Worm (Caenorhabditis elegans): Measurements from ENCODE around the gene ztf-1.

The ztf-1 gene

DNA sequence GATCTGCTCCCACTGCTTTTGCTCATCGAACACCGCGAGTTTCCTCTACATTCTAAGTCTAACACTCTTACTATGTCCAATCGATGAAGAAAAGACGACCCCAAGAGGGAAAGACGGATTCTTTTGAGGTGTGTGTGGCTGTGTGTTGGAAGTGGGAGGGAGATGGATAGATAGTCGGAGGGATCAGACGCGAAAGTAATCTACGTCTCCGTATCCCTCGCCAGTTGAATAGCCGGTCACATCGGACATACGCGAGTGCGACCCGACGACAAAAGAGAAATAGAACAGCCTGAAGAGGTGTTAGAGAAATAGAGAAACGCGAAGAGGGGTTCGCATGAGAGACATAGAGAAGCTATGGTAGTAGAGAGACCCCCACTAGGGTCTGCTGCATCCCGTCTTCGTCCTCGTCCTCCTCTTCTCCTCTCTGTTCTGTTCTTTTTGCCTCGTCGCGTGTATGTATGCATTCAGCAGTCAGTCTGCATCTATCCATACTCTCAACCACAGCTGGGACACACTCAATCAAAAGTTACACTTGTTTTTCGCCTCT lies 3.5 kb upstream of the ztf-1 start (continued):
- TF ChIP-seq lin-14 (GFP tag; optimal IDR thresholded peaks at IDR 0.05) (peak; percentile 100), C16A3.4 (tag; optimal IDR thresholded peaks at IDR 0.05) (peak; percentile 84), mef-2 (tag; optimal IDR thresholded peaks at IDR 0.05) (peak; percentile 73), nhr-19 (GFP tag; conservative IDR thresholded peaks at IDR 0.05) (peak; percentile 96), C34B4.2 (tag; optimal IDR thresholded peaks at IDR 0.05) (no peak), ceh-8 (GFP tag; optimal IDR thresholded peaks at IDR 0.05) (peak; percentile 91), nhr-90 (tag; optimal IDR thresholded peaks at IDR 0.05; ENCODE audit: poor library complexity) (peak; percentile 91), xbp-1 (tag; optimal IDR thresholded peaks at IDR 0.05) (peak; percentile 94), nhr-11 (tag; optimal IDR thresholded peaks at IDR 0.05) (peak; percentile 95), sptf-1 (tag; optimal IDR thresholded peaks at IDR 0.05) (no peak), hlh-17 (GFP tag; optimal IDR thresholded peaks at IDR 0.05; ENCODE audit: borderline replicate concordance) (no peak), egl-13 (tag; optimal IDR thresholded peaks at IDR 0.05) (peak; percentile 98), sox-4 (tag; optimal IDR thresholded peaks at IDR 0.05) (peak; percentile 84), blmp-1 (tag; optimal IDR thresholded peaks at IDR 0.05) (peak; percentile 61), snpc-4 (tag; optimal IDR thresholded peaks at IDR 0.05) (peak; percentile 95), fos-1 (tag; optimal IDR thresholded peaks at IDR 0.05) (peak; percentile 92), elt-3 (tag; optimal IDR thresholded peaks at IDR 0.05) (peak in 3 of 6 experiments; percentile 73 to 95 (median 93)), isw-1 (GFP tag; IDR thresholded peaks at IDR 0.05) (peak; percentile 91), unc-86 (tag; optimal IDR thresholded peaks at IDR 0.05) (peak; percentile 98), F16B12.6 (tag; optimal IDR thresholded peaks at IDR 0.05) (peak; percentile 7), tlp-1 (tag; optimal IDR thresholded peaks at IDR 0.05) (no peak), swsn-7 (tag; optimal IDR thresholded peaks at IDR 0.05) (peak; percentile 97), lsy-2 (tag; optimal IDR thresholded peaks at IDR 0.05) (peak; percentile 93 to 95), egl-27 (tag; optimal IDR thresholded peaks at IDR 0.05) (peak; percentile 93 to 97), unc-98 (GFP tag; IDR thresholded peaks at IDR 0.05) (no peak), fkh-8 (tag; optimal IDR thresholded peaks at IDR 0.05) (peak; percentile 97), unc-130 (tag; optimal IDR thresholded peaks at IDR 0.05) (peak; percentile 91), fkh-10 (GFP tag; optimal IDR thresholded peaks at IDR 0.05) (peak; percentile 82), unc-62 (GFP tag; optimal IDR thresholded peaks at IDR 0.05) (peak; percentile 57), nhr-237 (tag; optimal IDR thresholded peaks at IDR 0.05) (peak; percentile 84), ceh-63 (GFP tag; optimal IDR thresholded peaks at IDR 0.05) (no peak), zip-4 (GFP tag; optimal IDR thresholded peaks at IDR 0.05) (peak; percentile 77), ces-1 (GFP tag; optimal IDR thresholded peaks at IDR 0.05) (no peak), aly-2 (tag; optimal IDR thresholded peaks at IDR 0.05) (peak; percentile 90), nhr-76 (tag; optimal IDR thresholded peaks at IDR 0.05) (peak; percentile 83), nhr-77 (tag; optimal IDR thresholded peaks at IDR 0.05) (peak; percentile 94), zag-1 (tag; optimal IDR thresholded peaks at IDR 0.05) (peak; percentile 75), rnt-1 (tag; optimal IDR thresholded peaks at IDR 0.05) (peak; percentile 94), nhr-20 (tag; optimal IDR thresholded peaks at IDR 0.05) (peak; percentile 98), dsc-1 (tag; optimal IDR thresholded peaks at IDR 0.05) (peak; percentile 95), dpl-1 (GFP tag; optimal IDR thresholded peaks at IDR 0.05) (peak; percentile 69 to 74 (median 70))

DNA sequence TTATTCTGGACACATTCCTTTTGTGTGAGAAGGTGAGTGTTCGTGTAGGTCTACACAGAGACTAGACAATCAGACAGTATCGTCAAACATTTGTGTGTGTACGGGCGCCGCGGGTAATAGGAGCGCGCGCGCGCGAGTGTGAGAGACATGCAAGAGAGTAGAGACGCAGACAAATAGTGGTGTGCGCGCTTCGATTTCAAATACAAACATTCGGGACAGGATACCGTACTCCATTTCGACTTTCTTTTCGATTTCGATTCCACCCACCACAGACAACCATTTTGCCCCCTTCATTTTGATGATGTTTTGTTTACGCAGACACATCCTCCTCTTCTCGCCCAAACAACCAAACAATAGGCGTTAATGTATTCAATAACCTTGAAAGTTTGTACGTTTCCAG lies 2.6 kb upstream of the ztf-1 start:
- TF ChIP-seq mef-2 (tag; optimal IDR thresholded peaks at IDR 0.05), result no peak
- peak; percentile 49; the same call in 1 of the 2 replicates for TF ChIP-seq ceh-88 (GFP tag; IDR thresholded peaks at IDR 0.05)
- no peak for TF ChIP-seq ama-1 (optimal IDR thresholded peaks at IDR 0.05)
- no peak for TF ChIP-seq efl-3 (GFP tag; optimal IDR thresholded peaks at IDR 0.05)
- peak; percentile 49 for TF ChIP-seq irx-1 (tag; optimal IDR thresholded peaks at IDR 0.05)
- TF ChIP-seq nhr-84 (tag; optimal IDR thresholded peaks at IDR 0.05), result no peak
- TF ChIP-seq unc-86 (tag; optimal IDR thresholded peaks at IDR 0.05), result no peak
- peak; percentile 67 for TF ChIP-seq tbx-2 (tag; optimal IDR thresholded peaks at IDR 0.05)
- peak; percentile 29 for TF ChIP-seq ceh-8 (GFP tag; optimal IDR thresholded peaks at IDR 0.05)
- no peak for TF ChIP-seq zag-1 (tag; optimal IDR thresholded peaks at IDR 0.05)
- peak; percentile 51 for TF ChIP-seq nhr-47 (tag; optimal IDR thresholded peaks at IDR 0.05)
- TF ChIP-seq aha-1 (tag; optimal IDR thresholded peaks at IDR 0.05), result no peak
- TF ChIP-seq mab-9 (GFP tag; IDR thresholded peaks at IDR 0.05), result no peak
- TF ChIP-seq ceh-90 (tag; optimal IDR thresholded peaks at IDR 0.05), result no peak
- TF ChIP-seq Y116A8C.19 (tag; optimal IDR thresholded peaks at IDR 0.05; ENCODE audit: borderline replicate concordance), result no peak
- TF ChIP-seq fkh-8 (tag; optimal IDR thresholded peaks at IDR 0.05), result no peak
- TF ChIP-seq ztf-11 (tag; optimal IDR thresholded peaks at IDR 0.05), result no peak
- no peak for TF ChIP-seq pag-3 (tag; optimal IDR thresholded peaks at IDR 0.05; ENCODE audit: borderline replicate concordance, insufficient read depth)
- peak; percentile 63 to 88 for TF ChIP-seq lsy-2 (tag; optimal IDR thresholded peaks at IDR 0.05)
